Fruit fly (Drosophila melanogaster) whole organism, embryonic: Measurements from ENCODE around the gene CG42828.

Experiments
- CG17829 ChIP-seq: fragments of 200-800 bp; optimal IDR thresholded peaks from 2 replicates; lab custom pipeline; 2019; ENCODE audit warnings: missing biosample characterization, mild to moderate bottlenecking, missing genetic modification characterization, moderate library complexity
- CG4820 ChIP-seq: fragments of 200-800 bp; sonication (Bioruptor generic); optimal IDR thresholded peaks from 3 replicates; lab custom pipeline; 2016; ENCODE audit warnings: missing biosample characterization, missing genetic modification characterization
- Doc3 ChIP-seq: fragments of 200-800 bp; sonication (Bioruptor generic); IDR thresholded peaks from 3 replicates; pipeline ENCODE4 v1.3.6; 2022; ENCODE audit warnings: missing biosample characterization, missing genetic modification characterization; ENCODE audit not compliant: partially characterized antibody
- GATAe ChIP-seq: fragments of 200-800 bp; sonication (Bioruptor generic); conservative IDR thresholded peaks from 2 replicates; pipeline ENCODE4 v1.3.6; 2022; ENCODE audit warnings: missing biosample characterization, missing genetic modification characterization
- Hr78 ChIP-seq, 2 experiments: fragments of 200-800 bp in 1 of 2; fragments of >200 bp in 1 of 2; sonication (Bioruptor generic) in 1 of 2; optimal IDR thresholded peaks; 2 replicates each; lab custom pipeline; 2017 to 2019; ENCODE audit warnings: missing biosample characterization in 2 of 2, missing genetic modification characterization in 2 of 2, mild to moderate bottlenecking in 1 of 2, moderate library complexity in 1 of 2
- Vsx1 ChIP-seq: fragments of 200-800 bp; sonication (Bioruptor generic); optimal IDR thresholded peaks from 2 replicates; lab custom pipeline; 2017; ENCODE audit warnings: missing biosample characterization, mild to moderate bottlenecking, missing genetic modification characterization, missing genetic modification reagents
- gce ChIP-seq: fragments of 200-800 bp; sonication (Bioruptor generic); IDR thresholded peaks from 3 replicates; pipeline ENCODE4 v1.3.6; 2022; ENCODE audit warnings: missing biosample characterization, missing genetic modification characterization
- trem ChIP-seq: fragments of 200-800 bp; optimal IDR thresholded peaks from 3 replicates; lab custom pipeline; 2019; ENCODE audit warnings: missing biosample characterization, mild to moderate bottlenecking, missing genetic modification characterization, moderate library complexity

- TF ChIP-seq Doc3 (GFP tag; lab: Robert Waterston, UW) (no peak), gce (no peak), Vsx1 (no peak), Hr78 (GFP tag; optimal IDR thresholded peaks at IDR 0.05; lab: Kevin White, UChicago) (no peak), CG4820 (GFP tag; lab: Kevin White, UChicago) (peak; percentile 60), trem (tag; lab: Kevin White, UChicago) (peak; percentile 41), CG17829 (peak; percentile 8), GATAe (GFP tag; lab: Robert Waterston, UW) (no peak)
Observed at dm6 chr3R:23386907-23387306, 13.4 kb downstream of the CG42828 start.
